Worm (Caenorhabditis elegans) whole organism, late embryonic: ENCODE measurements around the gene Y53F4B.62.
"Not testable (repeated sequence)": the region's sequence is repeated elsewhere in the genome, so short reads cannot be mapped to it uniquely, and the experiment has no call there.

Source experiments
- C08G9.2 ChIP-seq: sonication (generic microtip); optimal IDR thresholded peaks from 2 replicates; lab custom pipeline; 2016; ENCODE audit warnings: mild to moderate bottlenecking, missing genetic modification characterization, moderate library complexity, missing compliant biosample characterization
- C38D4.7 ChIP-seq: fragments of 200-800 bp; sonication (Bioruptor generic); optimal IDR thresholded peaks from 2 replicates; lab custom pipeline; 2018; ENCODE audit warnings: mild to moderate bottlenecking, missing genetic modification characterization, moderate library complexity, missing compliant biosample characterization
- F13H6.1 ChIP-seq: sonication (generic microtip); optimal IDR thresholded peaks from 2 replicates; lab custom pipeline; 2016; ENCODE audit warnings: missing genetic modification characterization, missing compliant biosample characterization
- K02D7.2 ChIP-seq: sonication (generic microtip); optimal IDR thresholded peaks from 2 replicates; lab custom pipeline; 2017; ENCODE audit warnings: mild to moderate bottlenecking, missing genetic modification characterization, missing compliant biosample characterization
- K09A11.1 ChIP-seq: sonication (generic microtip); optimal IDR thresholded peaks from 2 replicates; lab custom pipeline; 2017; ENCODE audit warnings: antibody characterized with exemption, mild to moderate bottlenecking, missing genetic modification characterization, missing compliant biosample characterization; ENCODE audit not compliant: insufficient read depth
- T23F11.4 ChIP-seq: fragments of 200-800 bp; sonication (Bioruptor generic); optimal IDR thresholded peaks from 2 replicates; lab custom pipeline; 2018; ENCODE audit warnings: mild to moderate bottlenecking, missing genetic modification characterization, missing compliant biosample characterization
- Y22D7AL.16 ChIP-seq: sonication (generic microtip); optimal IDR thresholded peaks from 2 replicates; lab custom pipeline; 2016; ENCODE audit warnings: missing genetic modification characterization, missing compliant biosample characterization
- ahr-1 ChIP-seq: sonication (generic microtip); optimal IDR thresholded peaks from 2 replicates; lab custom pipeline; 2016; ENCODE audit warnings: missing genetic modification characterization, missing compliant biosample characterization
- ama-1 ChIP-seq: fragments of 150-350 bp; optimal IDR thresholded peaks from 2 replicates; lab custom pipeline; 2014
- ceh-14 ChIP-seq: sonication (generic microtip); optimal IDR thresholded peaks from 2 replicates; lab custom pipeline; 2016; ENCODE audit warnings: missing genotype, missing genetic modification characterization, missing compliant biosample characterization
- ceh-18 ChIP-seq: sonication (generic microtip); optimal IDR thresholded peaks from 2 replicates; lab custom pipeline; 2016; ENCODE audit warnings: missing genetic modification characterization, missing compliant biosample characterization
- ceh-19 ChIP-seq: fragments of 200-800 bp; sonication (Bioruptor generic); optimal IDR thresholded peaks from 2 replicates; lab custom pipeline; 2018; ENCODE audit warnings: mild to moderate bottlenecking, missing genetic modification characterization, missing compliant biosample characterization
- ceh-30 ChIP-seq: fragments of 150-350 bp; optimal IDR thresholded peaks from 2 replicates; lab custom pipeline; 2014; ENCODE audit warnings: missing biosample characterization, missing genetic modification characterization
- ceh-31 ChIP-seq: sonication (generic microtip); optimal IDR thresholded peaks from 2 replicates; lab custom pipeline; 2016; ENCODE audit warnings: missing genetic modification characterization, missing compliant biosample characterization
- ceh-34 ChIP-seq: sonication (generic microtip); optimal IDR thresholded peaks from 2 replicates; lab custom pipeline; 2016; ENCODE audit warnings: mild to moderate bottlenecking, missing genetic modification characterization, missing compliant biosample characterization
- ceh-48 ChIP-seq: sonication (generic microtip); optimal IDR thresholded peaks from 2 replicates; lab custom pipeline; 2016; ENCODE audit warnings: missing genetic modification characterization, inconsistent platforms, missing compliant biosample characterization
- ceh-6 ChIP-seq: fragments of 200-800 bp; sonication (Bioruptor generic); optimal IDR thresholded peaks from 2 replicates; lab custom pipeline; 2018; ENCODE audit warnings: mild to moderate bottlenecking, missing genetic modification characterization, missing compliant biosample characterization
- ceh-9 ChIP-seq: sonication (generic microtip); optimal IDR thresholded peaks from 2 replicates; lab custom pipeline; 2016; ENCODE audit warnings: mild to moderate bottlenecking, missing genetic modification characterization, inconsistent platforms, missing compliant biosample characterization
- dmd-4 ChIP-seq: sonication (generic microtip); optimal IDR thresholded peaks from 2 replicates; lab custom pipeline; 2016; ENCODE audit warnings: borderline replicate concordance, missing genetic modification characterization, missing compliant biosample characterization
- ets-4 ChIP-seq: sonication (generic microtip); optimal IDR thresholded peaks from 2 replicates; lab custom pipeline; 2016; ENCODE audit warnings: missing genetic modification characterization, missing compliant biosample characterization
- eyg-1 ChIP-seq: sonication (generic microtip); optimal IDR thresholded peaks from 2 replicates; lab custom pipeline; 2016; ENCODE audit warnings: missing genotype, missing genetic modification characterization, missing compliant biosample characterization
- fax-1 ChIP-seq: sonication (generic microtip); optimal IDR thresholded peaks from 2 replicates; lab custom pipeline; 2016; ENCODE audit warnings: missing genotype, missing genetic modification characterization, missing compliant biosample characterization
- fkh-10 ChIP-seq: fragments of 150-350 bp; optimal IDR thresholded peaks from 2 replicates; lab custom pipeline; 2014; ENCODE audit warnings: missing biosample characterization, missing genetic modification reagents, missing genetic modification characterization
- hlh-13 ChIP-seq: fragments of 200-800 bp; sonication (Bioruptor generic); optimal IDR thresholded peaks from 2 replicates; lab custom pipeline; 2018; ENCODE audit warnings: mild to moderate bottlenecking, missing genetic modification characterization, missing compliant biosample characterization
- hlh-15 ChIP-seq: sonication (generic microtip); optimal IDR thresholded peaks from 2 replicates; lab custom pipeline; 2016; ENCODE audit warnings: missing genetic modification characterization, missing compliant biosample characterization
- hlh-6 ChIP-seq: sonication (generic microtip); optimal IDR thresholded peaks from 2 replicates; lab custom pipeline; 2016; ENCODE audit warnings: missing genotype, missing genetic modification characterization, missing compliant biosample characterization
- lim-6 ChIP-seq: sonication (generic microtip); optimal IDR thresholded peaks from 2 replicates; lab custom pipeline; 2016; ENCODE audit warnings: missing genetic modification characterization, missing compliant biosample characterization
- lin-11 ChIP-seq: fragments of 200-800 bp; sonication (Bioruptor generic); optimal IDR thresholded peaks from 2 replicates; lab custom pipeline; 2018; ENCODE audit warnings: mild to moderate bottlenecking, missing genetic modification characterization, missing compliant biosample characterization
- nhr-11 ChIP-seq: fragments of 150-350 bp; optimal IDR thresholded peaks from 2 replicates; lab custom pipeline; 2014; ENCODE audit warnings: missing biosample characterization, missing genetic modification characterization
- npax-4 ChIP-seq: sonication (generic microtip); optimal IDR thresholded peaks from 2 replicates; lab custom pipeline; 2016; ENCODE audit warnings: missing genetic modification characterization, missing compliant biosample characterization
- pax-1 ChIP-seq: fragments of 150-350 bp; optimal IDR thresholded peaks from 2 replicates; lab custom pipeline; 2014; ENCODE audit warnings: missing biosample characterization, missing genetic modification characterization
- pha-4 ChIP-seq: fragments of 150-350 bp; optimal IDR thresholded peaks from 2 replicates; lab custom pipeline; 2018; ENCODE audit warnings: missing biosample characterization, missing genetic modification reagents, missing genetic modification characterization
- pros-1 ChIP-seq: fragments of 150-350 bp; optimal IDR thresholded peaks from 2 replicates; lab custom pipeline; 2014; ENCODE audit warnings: missing biosample characterization, missing genetic modification reagents, missing genetic modification characterization
- ref-2 ChIP-seq: sonication (generic microtip); optimal IDR thresholded peaks from 2 replicates; lab custom pipeline; 2016; ENCODE audit warnings: missing genetic modification characterization, missing compliant biosample characterization
- rnt-1 ChIP-seq: sonication (generic microtip); optimal IDR thresholded peaks from 2 replicates; lab custom pipeline; 2016; ENCODE audit warnings: missing genetic modification characterization, missing compliant biosample characterization
- sox-4 ChIP-seq: sonication (generic microtip); optimal IDR thresholded peaks from 2 replicates; lab custom pipeline; 2017; ENCODE audit warnings: mild to moderate bottlenecking, missing genetic modification characterization, inconsistent platforms, missing compliant biosample characterization
- syd-9 ChIP-seq: sonication (generic microtip); optimal IDR thresholded peaks from 2 replicates; lab custom pipeline; 2016; ENCODE audit warnings: mild to moderate bottlenecking, missing genetic modification characterization, moderate library complexity, missing compliant biosample characterization
- tbx-2 ChIP-seq: sonication (generic microtip); optimal IDR thresholded peaks from 2 replicates; lab custom pipeline; 2016; ENCODE audit warnings: missing genetic modification characterization, missing compliant biosample characterization
- tbx-7 ChIP-seq: sonication (generic microtip); optimal IDR thresholded peaks from 2 replicates; lab custom pipeline; 2016; ENCODE audit warnings: missing genotype, missing genetic modification characterization, missing compliant biosample characterization
- ttx-3 ChIP-seq: sonication (generic microtip); optimal IDR thresholded peaks from 2 replicates; lab custom pipeline; 2016; ENCODE audit warnings: missing genetic modification reagents, missing genetic modification characterization, missing compliant biosample characterization
- unc-3 ChIP-seq, 2 experiments: fragments of 200-800 bp in 1 of 2; sonication (Bioruptor generic) in 1 of 2; sonication (generic microtip) in 1 of 2; conservative IDR thresholded peaks in 1 of 2; optimal IDR thresholded peaks in 1 of 2; 2 replicates each; pipeline versions ENCODE4 v1.3.6 to Lab custom; 2016 to 2022; ENCODE audit warnings: missing compliant biosample characterization in 2 of 2, missing genetic modification characterization in 2 of 2, missing genetic modification reagents in 1 of 2
- unc-86 ChIP-seq: sonication (generic microtip); optimal IDR thresholded peaks from 2 replicates; lab custom pipeline; 2016; ENCODE audit warnings: missing genetic modification characterization, missing compliant biosample characterization

The Y53F4B.62 gene

ce11 chrII:15173174-15173573 is 42.8 kb upstream of the Y53F4B.62 start:
- TF ChIP-seq ttx-3 (tag; lab: Kevin White, UChicago), result no peak
- TF ChIP-seq tbx-2 (tag; lab: Kevin White, UChicago), result no peak
- no peak for TF ChIP-seq pha-4 (tag; lab: Kevin White, UChicago)
- no peak for TF ChIP-seq pax-1
- no peak for TF ChIP-seq ref-2
- TF ChIP-seq rnt-1 (tag; lab: Kevin White, UChicago), result no peak
- no peak for TF ChIP-seq tbx-7 (tag; lab: Kevin White, UChicago)
- no peak for TF ChIP-seq C08G9.2
- no peak for TF ChIP-seq K02D7.2 (tag; lab: Kevin White, UChicago)
- TF ChIP-seq dmd-4, result no peak
- TF ChIP-seq lim-6 (tag; lab: Kevin White, UChicago), result no peak
- TF ChIP-seq unc-3 (GFP tag; conservative IDR thresholded peaks at IDR 0.05; lab: Robert Waterston, UW), result no peak
- TF ChIP-seq unc-3 (tag; optimal IDR thresholded peaks at IDR 0.05; lab: Kevin White, UChicago), result no peak
- no peak for TF ChIP-seq lin-11 (tag; lab: Kevin White, UChicago)
- no peak for TF ChIP-seq ceh-6
- TF ChIP-seq T23F11.4, result no peak
- no peak for TF ChIP-seq eyg-1 (tag; lab: Kevin White, UChicago)

DNA sequence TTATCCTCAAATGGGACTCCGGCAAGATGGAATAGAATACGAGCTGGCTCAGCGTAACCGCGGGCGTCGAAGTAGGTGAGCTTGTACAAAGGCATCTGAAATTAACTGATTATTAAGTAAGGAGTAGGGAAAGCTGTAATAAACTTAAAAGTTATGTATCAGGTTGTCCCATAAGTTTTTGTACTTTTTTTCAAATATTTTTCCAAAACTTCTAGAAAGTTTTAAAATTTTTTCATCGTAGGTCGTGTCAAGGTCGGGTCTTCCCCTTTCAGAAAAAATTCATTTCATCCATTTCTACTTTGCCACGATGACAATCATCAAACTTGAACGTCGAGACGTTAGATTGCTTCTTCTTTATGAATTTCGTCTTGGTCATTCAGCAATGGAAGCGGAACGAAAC is 41.4 kb upstream of the Y53F4B.62 start, which contains the start of gene gst-39:
TSS of gene gst-39 (minus strand) at position 101 of the 400 bp plus-strand sequence.
- not testable (repeated sequence) for TF ChIP-seq T23F11.4; K02D7.2 (tag; lab: Kevin White, UChicago); sox-4 (tag; lab: Kevin White, UChicago)

DNA sequence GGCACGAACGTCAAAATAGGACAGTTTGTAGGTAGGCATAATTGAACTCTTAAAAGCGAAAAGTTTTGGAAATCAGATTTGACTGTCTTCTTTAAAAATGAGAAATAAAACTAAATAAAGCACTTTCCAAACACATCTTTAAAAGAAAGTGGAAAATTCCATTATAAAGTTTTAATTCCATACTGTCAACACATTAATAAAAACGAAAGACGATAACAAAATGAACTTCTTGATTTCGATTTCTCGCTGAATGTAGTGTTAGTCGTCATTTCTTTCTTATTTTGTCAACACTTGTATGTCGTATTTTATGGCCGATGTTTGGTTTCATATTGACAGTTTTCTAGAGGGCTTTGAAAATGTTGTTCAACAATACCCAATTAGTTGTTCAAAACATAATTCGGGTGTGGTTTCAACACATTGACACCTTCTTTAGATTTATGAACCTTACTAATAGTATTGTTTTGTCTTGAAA is 39.4 kb upstream of the Y53F4B.62 start, which contains the start of gene gst-29:
TSS of gene gst-29 (minus strand) at position 51 of the 472 bp plus-strand sequence.
- TF ChIP-seq fkh-10 (GFP tag; lab: Kevin White, UChicago) (no peak), ceh-19 (GFP tag; lab: Kevin White, UChicago) (no peak), ceh-31 (tag; lab: Kevin White, UChicago) (no peak), unc-86 (tag; lab: Kevin White, UChicago) (no peak), ceh-18 (tag; lab: Kevin White, UChicago) (no peak), F13H6.1 (tag; lab: Kevin White, UChicago) (no peak), hlh-15 (tag; lab: Kevin White, UChicago) (no peak), pros-1 (no peak), rnt-1 (tag; lab: Kevin White, UChicago) (no peak), pax-1 (no peak), ceh-14 (tag; lab: Kevin White, UChicago) (no peak), ahr-1 (tag; lab: Kevin White, UChicago) (no peak), dmd-4 (no peak), tbx-7 (tag; lab: Kevin White, UChicago) (no peak)

DNA sequence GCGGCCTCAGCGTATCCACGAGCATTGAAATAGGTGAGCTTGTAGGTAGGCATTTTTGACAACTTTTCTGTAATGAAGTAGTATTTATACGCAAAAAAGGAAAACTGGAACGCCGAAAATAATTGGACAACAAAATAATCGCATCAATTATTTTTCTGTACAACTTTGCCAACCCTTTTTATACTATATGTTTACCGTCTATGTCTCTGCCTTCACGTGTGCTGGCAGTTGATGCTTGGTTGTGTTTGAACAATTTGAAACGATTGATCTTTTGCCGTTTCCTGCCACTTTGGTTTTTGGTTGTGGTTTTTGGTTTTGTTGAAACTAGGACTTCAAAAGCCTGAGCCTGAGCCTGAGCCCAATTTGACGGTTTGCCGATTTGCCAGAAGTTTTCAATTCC is 36.9 kb upstream of the Y53F4B.62 start, which contains the start of gene gst-28:
TSS of gene gst-28 (minus strand) at position 238 of the 400 bp plus-strand sequence.
- TF ChIP-seq unc-86 (tag; lab: Kevin White, UChicago), result no peak
- no peak for TF ChIP-seq hlh-13
- no peak for TF ChIP-seq ceh-19 (GFP tag; lab: Kevin White, UChicago)
- TF ChIP-seq nhr-11 (tag; lab: Kevin White, UChicago), result no peak

DNA sequence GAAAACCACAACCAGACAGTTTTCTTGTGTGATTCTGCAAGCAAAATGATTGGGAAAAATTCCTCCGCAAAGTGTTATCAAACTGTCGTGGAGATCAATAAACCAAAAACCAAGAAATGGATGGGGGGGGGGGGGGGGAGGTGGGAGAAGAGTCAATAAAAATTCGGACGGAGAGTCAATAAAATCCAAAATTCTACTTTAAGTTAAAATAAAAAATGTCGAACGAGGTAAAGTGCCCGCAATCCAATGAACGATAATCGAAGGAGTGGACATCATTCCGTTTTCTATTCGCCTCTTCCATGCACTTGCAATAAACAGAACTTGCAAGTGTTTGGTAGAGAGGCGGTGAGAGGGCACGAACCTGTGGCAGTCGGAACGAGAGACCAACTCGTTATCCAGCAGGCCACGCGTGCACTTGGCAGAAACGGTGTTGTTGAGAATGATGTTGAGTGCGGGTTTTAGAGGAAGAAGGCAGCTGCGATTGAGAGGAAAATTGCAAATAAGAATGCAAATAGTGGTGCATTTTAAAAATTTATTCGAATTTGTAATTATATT is 35.3 kb upstream of the Y53F4B.62 start, which contains the start of gene gst-27:
TSS of gene gst-27 (minus strand) at position 51 of the 555 bp plus-strand sequence.
- TF ChIP-seq ets-4, result peak; percentile 58
- TF ChIP-seq ceh-34, result peak; percentile 81
- peak; percentile 87 for TF ChIP-seq sox-4 (tag; lab: Kevin White, UChicago)
- peak; percentile 61 for TF ChIP-seq K09A11.1 (tag; lab: Kevin White, UChicago)
- TF ChIP-seq ceh-9 (tag; lab: Kevin White, UChicago), result no peak
- TF ChIP-seq lim-6 (tag; lab: Kevin White, UChicago), result peak; percentile 47
- TF ChIP-seq C08G9.2, result peak; percentile 75
- peak; percentile 75 for TF ChIP-seq syd-9 (tag; lab: Kevin White, UChicago)
- peak; percentile 76 for TF ChIP-seq C38D4.7 (GFP tag; lab: Kevin White, UChicago)
- TF ChIP-seq fax-1 (tag; lab: Kevin White, UChicago), result peak; percentile 77
- peak; percentile 48 for TF ChIP-seq ceh-30 (tag; lab: Kevin White, UChicago)
- no peak for TF ChIP-seq ama-1 (lab: Kevin White, UChicago)
- TF ChIP-seq tbx-2 (tag; lab: Kevin White, UChicago), result peak; percentile 70
- TF ChIP-seq hlh-6 (tag; lab: Kevin White, UChicago), result peak; percentile 86
- peak; percentile 74 for TF ChIP-seq ttx-3 (tag; lab: Kevin White, UChicago)
- peak; percentile 66 for TF ChIP-seq T23F11.4
- peak; percentile 74 for TF ChIP-seq Y22D7AL.16 (tag; lab: Kevin White, UChicago)
- peak; percentile 9 for TF ChIP-seq hlh-15 (tag; lab: Kevin White, UChicago)
- TF ChIP-seq ceh-18 (tag; lab: Kevin White, UChicago), result peak; percentile 83
- peak; percentile 71 for TF ChIP-seq ceh-48
- peak; percentile 59 for TF ChIP-seq ceh-14 (tag; lab: Kevin White, UChicago)
- peak; percentile 62 for TF ChIP-seq npax-4 (tag; lab: Kevin White, UChicago)
- peak; percentile 74 for TF ChIP-seq F13H6.1 (tag; lab: Kevin White, UChicago)
